Fruit fly (Drosophila melanogaster) whole organism, embryonic: ENCODE measurements around the gene Gr32a.
A peak's percentile ranks its signal among the peaks of the same experiment; 100 is the strongest.

Source experiments
- Asciz ChIP-seq: fragments of 200-800 bp; sonication (Bioruptor generic); optimal IDR thresholded peaks from 2 replicates; lab custom pipeline; 2017; ENCODE audit warnings: missing biosample characterization, mild to moderate bottlenecking, missing genetic modification characterization, missing genetic modification reagents
- CG10462 ChIP-seq: fragments of 200-800 bp; sonication (Bioruptor generic); optimal IDR thresholded peaks from 2 replicates; lab custom pipeline; 2016; ENCODE audit warnings: missing biosample characterization, missing genetic modification characterization
- CG10565 ChIP-seq: fragments of 200-800 bp; sonication (Bioruptor generic); optimal IDR thresholded peaks from 3 replicates; lab custom pipeline; 2016; ENCODE audit warnings: missing biosample characterization, mild to moderate bottlenecking, missing genetic modification characterization
- CG10959 ChIP-seq: fragments of 200-800 bp; sonication (Bioruptor generic); IDR thresholded peaks from 2 replicates; pipeline ENCODE4 v1.3.6; 2022; ENCODE audit warnings: missing biosample characterization, missing genetic modification characterization
- CG16815 ChIP-seq: fragments of 200-800 bp; sonication (Bioruptor generic); optimal IDR thresholded peaks from 3 replicates; lab custom pipeline; 2017; ENCODE audit warnings: missing biosample characterization, mild to moderate bottlenecking, missing genetic modification characterization
- CG2116 ChIP-seq: fragments of 200-800 bp; sonication (Bioruptor generic); optimal IDR thresholded peaks from 3 replicates; lab custom pipeline; 2018; ENCODE audit warnings: missing biosample characterization, mild to moderate bottlenecking, missing genetic modification characterization
- CG30403 ChIP-seq: fragments of 200-800 bp; sonication (Bioruptor generic); optimal IDR thresholded peaks from 3 replicates; lab custom pipeline; 2016; ENCODE audit warnings: missing biosample characterization, missing genetic modification characterization
- CG30431 ChIP-seq: fragments of 200-800 bp; sonication (Bioruptor generic); optimal IDR thresholded peaks from 2 replicates; lab custom pipeline; 2017; ENCODE audit warnings: missing biosample characterization, missing genetic modification characterization
- CG3407 ChIP-seq: fragments of 200-800 bp; sonication (Bioruptor generic); optimal IDR thresholded peaks from 2 replicates; lab custom pipeline; 2018; ENCODE audit warnings: missing biosample characterization, mild to moderate bottlenecking, missing genetic modification characterization
- CG5953 ChIP-seq: fragments of 200-800 bp; sonication (Bioruptor generic); IDR thresholded peaks from 2 replicates; pipeline ENCODE4 v1.3.6; 2022; ENCODE audit warnings: missing biosample characterization, missing genetic modification characterization
- CG6683 ChIP-seq: fragments of 200-800 bp; sonication (Bioruptor generic); optimal IDR thresholded peaks from 2 replicates; lab custom pipeline; 2017; ENCODE audit warnings: missing biosample characterization, mild to moderate bottlenecking, missing genetic modification characterization, missing genetic modification reagents
- CG6854 ChIP-seq: fragments of 200-800 bp; sonication (Bioruptor generic); optimal IDR thresholded peaks from 3 replicates; lab custom pipeline; 2017; ENCODE audit warnings: missing biosample characterization, mild to moderate bottlenecking, missing genetic modification characterization
- CG7271 ChIP-seq: fragments of 200-800 bp; sonication (Bioruptor generic); optimal IDR thresholded peaks from 2 replicates; lab custom pipeline; 2018; ENCODE audit warnings: missing biosample characterization, mild to moderate bottlenecking, missing genetic modification characterization, moderate library complexity
- CG7372 ChIP-seq: fragments of 200-800 bp; sonication (Bioruptor generic); IDR thresholded peaks from 2 replicates; pipeline ENCODE4 v1.3.6; 2022; ENCODE audit warnings: missing biosample characterization, missing genetic modification characterization
- CG7786 ChIP-seq: fragments of 200-800 bp; sonication (Bioruptor generic); optimal IDR thresholded peaks from 2 replicates; lab custom pipeline; 2016; ENCODE audit warnings: missing biosample characterization, missing genetic modification characterization
- CG7839 ChIP-seq: fragments of 200-800 bp; sonication (Bioruptor generic); optimal IDR thresholded peaks from 3 replicates; lab custom pipeline; 2018; ENCODE audit warnings: missing biosample characterization, mild to moderate bottlenecking, missing genetic modification characterization, moderate library complexity
- CG9609 ChIP-seq: fragments of 200-800 bp; sonication (Bioruptor generic); optimal IDR thresholded peaks from 3 replicates; lab custom pipeline; 2016; ENCODE audit warnings: missing biosample characterization, missing genetic modification characterization
- CG9797 ChIP-seq: fragments of 200-800 bp; sonication (Bioruptor generic); optimal IDR thresholded peaks from 3 replicates; lab custom pipeline; 2018; ENCODE audit warnings: missing biosample characterization, mild to moderate bottlenecking, missing genetic modification characterization
- D19B ChIP-seq: fragments of 200-800 bp; sonication (Bioruptor generic); optimal IDR thresholded peaks from 2 replicates; lab custom pipeline; 2017; ENCODE audit warnings: missing biosample characterization, mild to moderate bottlenecking, missing genetic modification characterization
- Deaf1 ChIP-seq: fragments of 200-800 bp; optimal IDR thresholded peaks from 3 replicates; lab custom pipeline; 2019; ENCODE audit warnings: missing biosample characterization, mild to moderate bottlenecking, missing genetic modification characterization, moderate library complexity
- Doc2 ChIP-seq: fragments of 200-800 bp; sonication (Bioruptor generic); IDR thresholded peaks from 2 replicates; pipeline ENCODE4 v1.3.6; 2022; ENCODE audit warnings: missing biosample characterization, missing genetic modification characterization
- E2f1 ChIP-seq: fragments of 200-800 bp; sonication (Bioruptor generic); IDR thresholded peaks from 2 replicates; pipeline ENCODE4 v1.3.6; 2022; ENCODE audit warnings: missing biosample characterization, missing genetic modification characterization
- Fer2 ChIP-seq: fragments of 200-800 bp; sonication (Bioruptor generic); optimal IDR thresholded peaks from 2 replicates; lab custom pipeline; 2018; ENCODE audit warnings: missing biosample characterization, mild to moderate bottlenecking, missing genetic modification characterization, moderate library complexity
- GATAe ChIP-seq: fragments of 200-800 bp; sonication (Bioruptor generic); conservative IDR thresholded peaks from 2 replicates; pipeline ENCODE4 v1.3.6; 2022; ENCODE audit warnings: missing biosample characterization, missing genetic modification characterization
- Hsf ChIP-seq: fragments of 200-800 bp; sonication (Bioruptor generic); optimal IDR thresholded peaks from 3 replicates; lab custom pipeline; 2016; ENCODE audit warnings: missing biosample characterization, missing genetic modification characterization
- Max ChIP-seq: fragments of 200-800 bp; sonication (Bioruptor generic); optimal IDR thresholded peaks from 2 replicates; lab custom pipeline; 2016; ENCODE audit warnings: missing biosample characterization, mild to moderate bottlenecking, missing genetic modification characterization
- Mrtf ChIP-seq: fragments of 200-800 bp; sonication (Bioruptor generic); IDR thresholded peaks from 3 replicates; pipeline ENCODE4 v1.3.6; 2022; ENCODE audit warnings: missing biosample characterization, missing genetic modification characterization
- Optix ChIP-seq: fragments of 200-800 bp; sonication (Bioruptor generic); IDR thresholded peaks from 3 replicates; pipeline ENCODE4 v1.3.6; 2022; ENCODE audit warnings: missing biosample characterization, missing genetic modification characterization
- Ravus ChIP-seq: fragments of 200-800 bp; sonication (Bioruptor generic); IDR thresholded peaks from 2 replicates; pipeline ENCODE4 v1.3.6; 2022; ENCODE audit warnings: missing biosample characterization, missing genetic modification characterization
- Sin3A ChIP-seq: fragments of >200 bp; optimal IDR thresholded peaks from 2 replicates; lab custom pipeline; 2018
- Six4 ChIP-seq: fragments of 200-800 bp; sonication (Bioruptor generic); optimal IDR thresholded peaks from 2 replicates; lab custom pipeline; 2016; ENCODE audit warnings: missing biosample characterization, missing genetic modification characterization
- Spps ChIP-seq: fragments of 200-800 bp; sonication (Bioruptor generic); optimal IDR thresholded peaks from 2 replicates; lab custom pipeline; 2018; ENCODE audit warnings: missing biosample characterization, mild to moderate bottlenecking, missing genetic modification characterization
- Sry-β ChIP-seq: fragments of 200-800 bp; sonication (Bioruptor generic); optimal IDR thresholded peaks from 2 replicates; lab custom pipeline; 2018; ENCODE audit warnings: missing biosample characterization, mild to moderate bottlenecking, missing genetic modification characterization, moderate library complexity
- Ssrp ChIP-seq: fragments of 200-800 bp; sonication (Bioruptor generic); optimal IDR thresholded peaks from 2 replicates; lab custom pipeline; 2018; ENCODE audit warnings: missing biosample characterization, mild to moderate bottlenecking, missing genetic modification characterization, moderate library complexity
- Xrp1 ChIP-seq: fragments of 200-800 bp; sonication (Bioruptor generic); IDR thresholded peaks from 2 replicates; pipeline ENCODE4 v1.3.6; 2022; ENCODE audit warnings: missing biosample characterization, missing genetic modification characterization
- bowl ChIP-seq: fragments of 200-800 bp; sonication (Bioruptor generic); IDR thresholded peaks from 2 replicates; pipeline ENCODE4 v1.3.6; 2022; ENCODE audit warnings: missing biosample characterization, missing genetic modification characterization
- cato ChIP-seq: fragments of 200-800 bp; sonication (Bioruptor generic); optimal IDR thresholded peaks from 2 replicates; lab custom pipeline; 2016; ENCODE audit warnings: missing biosample characterization, missing genetic modification characterization, borderline replicate concordance
- dan ChIP-seq: fragments of 200-800 bp; sonication (Bioruptor generic); IDR thresholded peaks from 2 replicates; pipeline ENCODE4 v1.3.6; 2022; ENCODE audit warnings: missing biosample characterization, missing genetic modification characterization
- fu2 ChIP-seq: fragments of 200-800 bp; sonication (Bioruptor generic); optimal IDR thresholded peaks from 2 replicates; lab custom pipeline; 2016; ENCODE audit warnings: missing biosample characterization, missing genetic modification characterization
- her ChIP-seq: fragments of 200-800 bp; sonication (Bioruptor generic); optimal IDR thresholded peaks from 2 replicates; lab custom pipeline; 2016; ENCODE audit warnings: missing biosample characterization, missing genetic modification characterization
- kay ChIP-seq: fragments of 200-800 bp; sonication (Bioruptor generic); optimal IDR thresholded peaks from 2 replicates; lab custom pipeline; 2016; ENCODE audit warnings: missing biosample characterization, missing genetic modification characterization
- mirr ChIP-seq: fragments of 200-800 bp; sonication (Bioruptor generic); optimal IDR thresholded peaks from 3 replicates; lab custom pipeline; 2018; ENCODE audit warnings: missing biosample characterization, mild to moderate bottlenecking, missing genetic modification characterization
- nau ChIP-seq: fragments of 200-800 bp; sonication (Bioruptor generic); optimal IDR thresholded peaks from 3 replicates; lab custom pipeline; 2017; ENCODE audit warnings: missing biosample characterization, mild to moderate bottlenecking, missing genetic modification characterization, missing genetic modification reagents
- nerfin-2 ChIP-seq: fragments of 200-800 bp; sonication (Bioruptor generic); IDR thresholded peaks from 2 replicates; pipeline ENCODE4 v1.3.6; 2022; ENCODE audit warnings: missing biosample characterization, missing genetic modification characterization; ENCODE audit not compliant: partially characterized antibody
- rib ChIP-seq: fragments of 200-800 bp; sonication (Bioruptor generic); IDR thresholded peaks from 2 replicates; pipeline ENCODE4 v1.3.6; 2022; ENCODE audit warnings: missing biosample characterization, missing genetic modification characterization
- scrt ChIP-seq: fragments of 200-800 bp; sonication (Bioruptor generic); optimal IDR thresholded peaks from 2 replicates; lab custom pipeline; 2018; ENCODE audit warnings: missing biosample characterization, mild to moderate bottlenecking, missing genetic modification characterization, moderate library complexity
- sima ChIP-seq: fragments of 200-800 bp; sonication (Bioruptor generic); optimal IDR thresholded peaks from 2 replicates; lab custom pipeline; 2016; ENCODE audit warnings: missing biosample characterization, missing genetic modification characterization
- stc ChIP-seq: fragments of 200-800 bp; sonication (Bioruptor generic); IDR thresholded peaks from 2 replicates; pipeline ENCODE4 v1.3.6; 2022; ENCODE audit warnings: missing biosample characterization, missing genetic modification characterization
- tup ChIP-seq: fragments of 200-800 bp; sonication (Bioruptor generic); optimal IDR thresholded peaks from 2 replicates; lab custom pipeline; 2016; ENCODE audit warnings: missing biosample characterization, mild to moderate bottlenecking, missing genetic modification characterization, moderate library complexity
- unc-4 ChIP-seq: fragments of 200-800 bp; sonication (Bioruptor generic); IDR thresholded peaks from 2 replicates; pipeline ENCODE4 v1.3.6; 2022; ENCODE audit warnings: missing biosample characterization, missing genetic modification characterization; ENCODE audit not compliant: partially characterized antibody
- usp ChIP-seq: fragments of >200 bp; optimal IDR thresholded peaks from 2 replicates; lab custom pipeline; 2017; ENCODE audit warnings: missing biosample characterization, missing genetic modification characterization
- wor ChIP-seq: fragments of 200-800 bp; sonication (Bioruptor generic); IDR thresholded peaks from 2 replicates; pipeline ENCODE4 v1.3.6; 2022; ENCODE audit warnings: missing biosample characterization, missing genetic modification characterization
- yki ChIP-seq: fragments of >200 bp; optimal IDR thresholded peaks from 3 replicates; lab custom pipeline; 2018

Gr32a gene

DNA sequence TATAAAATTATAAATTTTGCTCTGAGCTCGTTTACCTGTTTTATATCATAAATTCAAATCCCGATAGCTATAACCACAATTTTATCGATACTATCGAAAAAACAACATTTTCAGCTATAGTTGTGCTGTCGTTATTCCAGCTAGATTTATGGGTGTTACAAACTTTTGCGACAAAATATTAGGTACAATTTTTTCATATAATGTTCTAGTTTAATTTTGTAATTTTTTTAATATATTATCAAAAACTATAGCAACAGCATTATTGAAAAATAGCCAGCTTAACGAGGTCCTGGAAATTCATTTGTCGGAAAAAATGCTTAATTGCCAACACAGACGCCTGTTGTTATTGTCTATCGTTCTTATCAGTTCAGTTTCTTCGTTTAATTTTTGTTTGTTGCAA, 22.7 kb upstream of the Gr32a start, which contains the start of gene Wdr59 (continued):
- TF ChIP-seq her (GFP tag; lab: Kevin White, UChicago) (no peak), nau (GFP tag; lab: Kevin White, UChicago) (no peak), Fer2 (no peak), CG16815 (peak; percentile 16), CG30403 (GFP tag; lab: Kevin White, UChicago) (peak; percentile 59), CG30431 (no peak), CG5953 (no peak), scrt (GFP tag; lab: Kevin White, UChicago) (peak; percentile 52), Six4 (GFP tag; lab: Kevin White, UChicago) (peak; percentile 47), CG10462 (GFP tag; lab: Kevin White, UChicago) (no peak), mirr (no peak), Sry-β (GFP tag; lab: Kevin White, UChicago) (peak; percentile 99), Hsf (GFP tag; lab: Kevin White, UChicago) (peak; percentile 48), unc-4 (peak; percentile 79), Asciz (GFP tag; lab: Kevin White, UChicago) (no peak), Deaf1 (tag; lab: Kevin White, UChicago) (no peak), stc (GFP tag; lab: Robert Waterston, UW) (no peak), CG7372 (GFP tag; lab: Robert Waterston, UW) (0 out of 2 replicates have a peak, but pooled peaks have one; percentile 10), E2f1 (GFP tag; lab: Robert Waterston, UW) (peak; percentile 41), kay (GFP tag; lab: Kevin White, UChicago) (no peak), Max (peak; percentile 64), bowl (GFP tag; lab: Robert Waterston, UW) (no peak), CG2116 (GFP tag; lab: Kevin White, UChicago) (peak; percentile 91), CG6683 (no peak), Spps (peak; percentile 12), yki (lab: Kevin White, UChicago) (no peak), GATAe (GFP tag; lab: Robert Waterston, UW) (no peak), CG10565 (GFP tag; lab: Kevin White, UChicago) (no peak), sima (no peak), CG6854 (GFP tag; lab: Kevin White, UChicago) (no peak), CG3407 (GFP tag; lab: Kevin White, UChicago) (no peak), wor (GFP tag; lab: Robert Waterston, UW) (no peak), Ravus (GFP tag; lab: Robert Waterston, UW) (no peak), CG9797 (GFP tag; lab: Kevin White, UChicago) (no peak), D19B (no peak), CG10959 (GFP tag; lab: Robert Waterston, UW) (no peak), CG7839 (tag; lab: Kevin White, UChicago) (no peak), nerfin-2 (GFP tag; lab: Robert Waterston, UW) (peak; percentile 34; the same call in 1 of the 2 replicates), CG9609 (GFP tag; lab: Kevin White, UChicago) (no peak), tup (no peak), Doc2 (no peak), Ssrp (tag; lab: Kevin White, UChicago) (peak; percentile 42), Sin3A (lab: Kevin White, UChicago) (no peak), Xrp1 (GFP tag; lab: Robert Waterston, UW) (no peak), rib (GFP tag; lab: Robert Waterston, UW) (no peak), Optix (GFP tag; lab: Robert Waterston, UW) (no peak), cato (no peak), CG7786 (GFP tag; lab: Kevin White, UChicago) (no peak), fu2 (GFP tag; lab: Kevin White, UChicago) (no peak), usp (GFP tag; lab: Kevin White, UChicago) (no peak), dan (GFP tag; lab: Robert Waterston, UW) (no peak), Mrtf (GFP tag; lab: Robert Waterston, UW) (no peak), CG7271 (no peak)
